Fruit fly (Drosophila melanogaster) whole organism, embryonic: Measurements from ENCODE around the gene tmod.
A peak's percentile ranks its signal among the peaks of the same experiment; 100 is the strongest.

Source experiments
- Adf1 ChIP-seq: fragments of 200-800 bp; sonication (Bioruptor generic); IDR thresholded peaks from 2 replicates; pipeline ENCODE4 v1.3.6; 2022; ENCODE audit warnings: missing biosample characterization, missing genetic modification characterization
- Aef1 ChIP-seq: fragments of 200-800 bp; sonication (Bioruptor generic); IDR thresholded peaks from 3 replicates; pipeline ENCODE4 v1.3.6; 2022; ENCODE audit warnings: missing biosample characterization, missing genetic modification characterization
- CG10209 ChIP-seq: fragments of 200-800 bp; sonication (Bioruptor generic); optimal IDR thresholded peaks from 3 replicates; lab custom pipeline; 2017; ENCODE audit warnings: missing biosample characterization, mild to moderate bottlenecking, missing genetic modification characterization, missing genetic modification reagents
- CG11085 ChIP-seq: fragments of 200-800 bp; sonication (Bioruptor generic); IDR thresholded peaks from 2 replicates; pipeline ENCODE4 v1.3.6; 2022; ENCODE audit warnings: missing biosample characterization, missing genetic modification characterization
- CG12155 ChIP-seq: fragments of 200-800 bp; sonication (Bioruptor generic); optimal IDR thresholded peaks from 3 replicates; lab custom pipeline; 2016; ENCODE audit warnings: missing biosample characterization, missing genetic modification characterization
- CG12236 ChIP-seq: fragments of 200-800 bp; sonication (Bioruptor generic); optimal IDR thresholded peaks from 2 replicates; lab custom pipeline; 2016; ENCODE audit warnings: missing biosample characterization, missing genetic modification characterization
- CG12942 ChIP-seq: fragments of 200-800 bp; sonication (Bioruptor generic); optimal IDR thresholded peaks from 3 replicates; lab custom pipeline; 2016; ENCODE audit warnings: missing biosample characterization, missing genetic modification characterization
- CG13287 ChIP-seq: fragments of 200-800 bp; sonication (Bioruptor generic); IDR thresholded peaks from 2 replicates; pipeline ENCODE4 v1.3.6; 2022; ENCODE audit warnings: missing biosample characterization, missing genetic modification characterization; ENCODE audit not compliant: partially characterized antibody
- CG14014 ChIP-seq: fragments of 200-800 bp; sonication (Bioruptor generic); IDR thresholded peaks from 2 replicates; pipeline ENCODE4 v1.3.6; 2022; ENCODE audit warnings: missing biosample characterization, missing genetic modification characterization
- CG14667 ChIP-seq: fragments of 200-800 bp; sonication (Bioruptor generic); IDR thresholded peaks from 2 replicates; pipeline ENCODE4 v1.3.6; 2022; ENCODE audit warnings: missing biosample characterization, missing genetic modification characterization
- CG15601 ChIP-seq: fragments of 200-800 bp; sonication (Bioruptor generic); optimal IDR thresholded peaks from 3 replicates; lab custom pipeline; 2019; ENCODE audit warnings: missing biosample characterization, mild to moderate bottlenecking, missing genetic modification characterization, moderate library complexity
- CG1603 ChIP-seq: fragments of 200-800 bp; sonication (Bioruptor generic); optimal IDR thresholded peaks from 2 replicates; lab custom pipeline; 2019; ENCODE audit warnings: missing biosample characterization, mild to moderate bottlenecking, missing genetic modification characterization, moderate library complexity
- CG16813 ChIP-seq: fragments of 200-800 bp; sonication (Bioruptor generic); IDR thresholded peaks from 3 replicates; pipeline ENCODE4 v1.3.6; 2022; ENCODE audit warnings: missing biosample characterization, missing genetic modification characterization; ENCODE audit not compliant: partially characterized antibody
- CG17385 ChIP-seq: fragments of 200-800 bp; sonication (Bioruptor generic); optimal IDR thresholded peaks from 3 replicates; lab custom pipeline; 2018; ENCODE audit warnings: missing biosample characterization, mild to moderate bottlenecking, missing genetic modification characterization
- CG17568 ChIP-seq: fragments of 200-800 bp; sonication (Bioruptor generic); optimal IDR thresholded peaks from 2 replicates; lab custom pipeline; 2018; ENCODE audit warnings: missing biosample characterization, mild to moderate bottlenecking, missing genetic modification characterization, moderate library complexity
- CG17802 ChIP-seq: fragments of 200-800 bp; sonication (Bioruptor generic); optimal IDR thresholded peaks from 2 replicates; lab custom pipeline; 2018; ENCODE audit warnings: missing biosample characterization, mild to moderate bottlenecking, missing genetic modification characterization, moderate library complexity
- CG30020 ChIP-seq: fragments of 200-800 bp; optimal IDR thresholded peaks from 2 replicates; lab custom pipeline; 2019; ENCODE audit warnings: missing biosample characterization, mild to moderate bottlenecking, missing genetic modification characterization, moderate library complexity
- CG30431 ChIP-seq: fragments of 200-800 bp; sonication (Bioruptor generic); optimal IDR thresholded peaks from 2 replicates; lab custom pipeline; 2017; ENCODE audit warnings: missing biosample characterization, missing genetic modification characterization
- CG3163 ChIP-seq: fragments of 200-800 bp; sonication (Bioruptor generic); optimal IDR thresholded peaks from 3 replicates; lab custom pipeline; 2016; ENCODE audit warnings: missing biosample characterization, missing genetic modification characterization
- CG4360 ChIP-seq: fragments of 200-800 bp; sonication (Bioruptor generic); IDR thresholded peaks from 2 replicates; pipeline ENCODE4 v1.3.6; 2022; ENCODE audit warnings: missing biosample characterization, missing genetic modification characterization
- CG6254 ChIP-seq: fragments of 200-800 bp; sonication (Bioruptor generic); optimal IDR thresholded peaks from 3 replicates; lab custom pipeline; 2017; ENCODE audit warnings: mild to moderate bottlenecking, missing biosample characterization, missing genetic modification reagents, missing genetic modification characterization
- CG7987 ChIP-seq: fragments of 200-800 bp; sonication (Bioruptor generic); optimal IDR thresholded peaks from 2 replicates; lab custom pipeline; 2018; ENCODE audit warnings: missing biosample characterization, mild to moderate bottlenecking, missing genetic modification characterization, moderate library complexity
- CG8089 ChIP-seq: fragments of 200-800 bp; sonication (Bioruptor generic); optimal IDR thresholded peaks from 3 replicates; lab custom pipeline; 2016; ENCODE audit warnings: missing biosample characterization, missing genetic modification characterization
- CG8944 ChIP-seq: fragments of 200-800 bp; sonication (Bioruptor generic); optimal IDR thresholded peaks from 3 replicates; lab custom pipeline; 2016; ENCODE audit warnings: missing biosample characterization, missing genetic modification characterization
- Deaf1 ChIP-seq: fragments of 200-800 bp; optimal IDR thresholded peaks from 3 replicates; lab custom pipeline; 2019; ENCODE audit warnings: missing biosample characterization, mild to moderate bottlenecking, missing genetic modification characterization, moderate library complexity
- Dek ChIP-seq: fragments of 200-800 bp; sonication (Bioruptor generic); optimal IDR thresholded peaks from 3 replicates; lab custom pipeline; 2019; ENCODE audit warnings: missing biosample characterization, mild to moderate bottlenecking, missing genetic modification characterization, moderate library complexity
- Doc2 ChIP-seq: fragments of 200-800 bp; sonication (Bioruptor generic); IDR thresholded peaks from 2 replicates; pipeline ENCODE4 v1.3.6; 2022; ENCODE audit warnings: missing biosample characterization, missing genetic modification characterization
- Doc3 ChIP-seq: fragments of 200-800 bp; sonication (Bioruptor generic); IDR thresholded peaks from 3 replicates; pipeline ENCODE4 v1.3.6; 2022; ENCODE audit warnings: missing biosample characterization, missing genetic modification characterization; ENCODE audit not compliant: partially characterized antibody
- E2f1 ChIP-seq: fragments of 200-800 bp; sonication (Bioruptor generic); IDR thresholded peaks from 2 replicates; pipeline ENCODE4 v1.3.6; 2022; ENCODE audit warnings: missing biosample characterization, missing genetic modification characterization
- Hmr ChIP-seq: fragments of 200-800 bp; sonication (Bioruptor generic); optimal IDR thresholded peaks from 3 replicates; lab custom pipeline; 2017; ENCODE audit warnings: mild to moderate bottlenecking, missing biosample characterization, missing genetic modification reagents, missing genetic modification characterization
- MTF-1 ChIP-seq: fragments of 200-800 bp; sonication (Bioruptor generic); optimal IDR thresholded peaks from 2 replicates; lab custom pipeline; 2018; ENCODE audit warnings: missing biosample characterization, mild to moderate bottlenecking, missing genetic modification characterization, borderline replicate concordance
- Oaz ChIP-seq: fragments of 200-800 bp; sonication (Bioruptor generic); IDR thresholded peaks from 2 replicates; pipeline ENCODE4 v1.3.6; 2022; ENCODE audit warnings: missing biosample characterization, missing genetic modification characterization
- Scr ChIP-seq: fragments of 200-800 bp; sonication (Bioruptor generic); IDR thresholded peaks from 2 replicates; pipeline ENCODE4 v1.3.6; 2022; ENCODE audit warnings: missing biosample characterization, missing genetic modification characterization; ENCODE audit not compliant: partially characterized antibody
- Spps ChIP-seq: fragments of 200-800 bp; sonication (Bioruptor generic); optimal IDR thresholded peaks from 2 replicates; lab custom pipeline; 2018; ENCODE audit warnings: missing biosample characterization, mild to moderate bottlenecking, missing genetic modification characterization
- amos ChIP-seq: fragments of 200-800 bp; sonication (Bioruptor generic); IDR thresholded peaks from 2 replicates; pipeline ENCODE4 v1.3.6; 2022; ENCODE audit warnings: missing biosample characterization, missing genetic modification characterization; ENCODE audit not compliant: partially characterized antibody
- dati ChIP-seq: fragments of 200-800 bp; sonication (Bioruptor generic); IDR thresholded peaks from 2 replicates; pipeline ENCODE4 v1.3.6; 2022; ENCODE audit warnings: missing biosample characterization, missing genetic modification characterization
- fd102C ChIP-seq: fragments of 200-800 bp; sonication (Bioruptor generic); optimal IDR thresholded peaks from 2 replicates; lab custom pipeline; 2018; ENCODE audit warnings: missing biosample characterization, mild to moderate bottlenecking, missing genetic modification characterization, moderate library complexity
- fd96Cb ChIP-seq: fragments of 200-800 bp; sonication (Bioruptor generic); optimal IDR thresholded peaks from 2 replicates; lab custom pipeline; 2018; ENCODE audit warnings: missing biosample characterization, mild to moderate bottlenecking, missing genetic modification characterization, moderate library complexity
- hb ChIP-seq: fragments of 200-800 bp; sonication (Bioruptor generic); IDR thresholded peaks from 3 replicates; pipeline ENCODE4 v1.3.6; 2022; ENCODE audit warnings: missing biosample characterization, missing genetic modification characterization; ENCODE audit not compliant: partially characterized antibody
- insv ChIP-seq, 2 experiments: fragments of 200-800 bp; sonication (Bioruptor generic); optimal IDR thresholded peaks; 3 replicates each; lab custom pipeline; 2016 to 2018; ENCODE audit warnings: missing biosample characterization in 2 of 2, missing genetic modification characterization in 2 of 2
- jigr1 ChIP-seq: fragments of 200-800 bp; sonication (Bioruptor generic); IDR thresholded peaks from 3 replicates; pipeline ENCODE4 v1.3.6; 2022; ENCODE audit warnings: missing biosample characterization, missing genetic modification characterization
- kay ChIP-seq: fragments of 200-800 bp; sonication (Bioruptor generic); optimal IDR thresholded peaks from 2 replicates; lab custom pipeline; 2016; ENCODE audit warnings: missing biosample characterization, missing genetic modification characterization
- lbe ChIP-seq: fragments of 200-800 bp; sonication (Bioruptor generic); optimal IDR thresholded peaks from 2 replicates; lab custom pipeline; 2016; ENCODE audit warnings: missing biosample characterization, mild to moderate bottlenecking, missing genetic modification characterization
- oc ChIP-seq: fragments of 200-800 bp; sonication (Bioruptor generic); optimal IDR thresholded peaks from 2 replicates; lab custom pipeline; 2018; ENCODE audit warnings: missing biosample characterization, mild to moderate bottlenecking, missing genetic modification characterization, moderate library complexity
- onecut ChIP-seq: fragments of 200-800 bp; sonication (Bioruptor generic); IDR thresholded peaks from 2 replicates; pipeline ENCODE4 v1.3.6; 2022; ENCODE audit warnings: missing biosample characterization, missing genetic modification characterization
- org-1 ChIP-seq: fragments of 200-800 bp; sonication (Bioruptor generic); optimal IDR thresholded peaks from 2 replicates; lab custom pipeline; 2017; ENCODE audit warnings: missing biosample characterization, missing genetic modification characterization
- pan ChIP-seq, 4 experiments: fragments of >200 bp in 3 of 4; fragments of 200-800 bp in 1 of 4; sonication (Bioruptor generic) in 1 of 4; optimal IDR thresholded peaks in 3 of 4; IDR thresholded peaks in 1 of 4; 2 replicates each; pipeline versions ENCODE4 v1.3.6 to Lab custom; 2017 to 2022; ENCODE audit warnings: missing biosample characterization in 2 of 4, missing genetic modification characterization in 2 of 4, mixed read lengths in 1 of 4
- sug ChIP-seq: fragments of 200-800 bp; optimal IDR thresholded peaks from 2 replicates; lab custom pipeline; 2019; ENCODE audit warnings: missing biosample characterization, mild to moderate bottlenecking, missing genetic modification characterization, moderate library complexity
- wek ChIP-seq: fragments of 200-800 bp; sonication (Bioruptor generic); optimal IDR thresholded peaks from 3 replicates; lab custom pipeline; 2018; ENCODE audit warnings: missing biosample characterization, mild to moderate bottlenecking, missing genetic modification characterization, moderate library complexity

The tmod gene

dm6 chr3R:30562733-30563259, 30.4 kb downstream of the tmod start (continued):
- TF ChIP-seq CG8089 (GFP tag; lab: Kevin White, UChicago) (no peak), Spps (tag; lab: Kevin White, UChicago) (no peak), CG4360 (GFP tag; lab: Robert Waterston, UW) (no peak), kay (GFP tag; lab: Kevin White, UChicago) (no peak), CG7987 (GFP tag; lab: Kevin White, UChicago) (peak; percentile 35), Hmr (peak; percentile 46), CG11085 (GFP tag; lab: Robert Waterston, UW) (no peak), dati (GFP tag; lab: Robert Waterston, UW) (no peak), lbe (GFP tag; lab: Kevin White, UChicago) (no peak), hb (GFP tag; lab: Robert Waterston, UW) (no peak), Oaz (GFP tag; lab: Robert Waterston, UW) (no peak), CG12236 (no peak), org-1 (GFP tag; lab: Kevin White, UChicago) (no peak), fd102C (GFP tag; lab: Kevin White, UChicago) (no peak), wek (GFP tag; lab: Kevin White, UChicago) (no peak), pan (optimal IDR thresholded peaks at IDR 0.05; lab: Kevin White, UChicago) (no peak), pan (GFP tag; optimal IDR thresholded peaks at IDR 0.05 in 1 of 2, IDR thresholded peaks at IDR 0.05 in 1 of 2) (no peak), Scr (GFP tag; lab: Robert Waterston, UW) (peak; percentile 29; the same call in 1 of the 2 replicates), CG12155 (GFP tag; lab: Kevin White, UChicago) (no peak), onecut (no peak), CG17802 (tag; lab: Kevin White, UChicago) (no peak), amos (peak; percentile 40; the same call in 1 of the 2 replicates), CG10209 (no peak), Adf1 (GFP tag; lab: Robert Waterston, UW) (no peak), insv (GFP tag; optimal IDR thresholded peaks at IDR 0.05; lab: Kevin White, UChicago) (peak in 1 of 2 experiments; percentile 27), CG16813 (0 out of 3 replicates have a peak, but pooled peaks have one; percentile 24), CG17568 (GFP tag; lab: Kevin White, UChicago) (no peak), CG30020 (tag; lab: Kevin White, UChicago) (no peak), Dek (tag; lab: Kevin White, UChicago) (no peak), MTF-1 (GFP tag; lab: Kevin White, UChicago) (no peak), Deaf1 (tag; lab: Kevin White, UChicago) (no peak), Doc3 (GFP tag; lab: Robert Waterston, UW) (no peak), CG3163 (no peak), jigr1 (GFP tag; lab: Robert Waterston, UW) (no peak), fd96Cb (tag; lab: Kevin White, UChicago) (no peak), Aef1 (GFP tag; lab: Robert Waterston, UW) (no peak), CG6254 (GFP tag; lab: Kevin White, UChicago) (no peak), Doc2 (no peak), CG12942 (no peak), CG14014 (GFP tag; lab: Robert Waterston, UW) (no peak), CG8944 (no peak), CG30431 (GFP tag; lab: Kevin White, UChicago) (no peak), CG13287 (GFP tag; lab: Robert Waterston, UW) (peak; percentile 17; the same call in 1 of the 2 replicates), CG17385 (GFP tag; lab: Kevin White, UChicago) (no peak), CG1603 (tag; lab: Kevin White, UChicago) (peak; percentile 52), sug (peak; percentile 30), oc (no peak), CG15601 (tag; lab: Kevin White, UChicago) (no peak), CG14667 (GFP tag; lab: Robert Waterston, UW) (no peak), E2f1 (no peak)
